Worm (Caenorhabditis elegans) whole organism, L4/young adult: ENCODE results near the gene abcf-1.

ENCODE experiments used
- W03F9.2 ChIP-seq: fragments of 150-350 bp; optimal IDR thresholded peaks from 2 replicates; lab custom pipeline; 2014; ENCODE audit warnings: missing biosample characterization, missing genetic modification characterization
- dao-5 ChIP-seq: sonication (generic microtip); optimal IDR thresholded peaks from 2 replicates; lab custom pipeline; 2016; ENCODE audit warnings: missing genotype, missing genetic modification characterization, moderate library complexity, missing compliant biosample characterization
- him-1 ChIP-seq: sonication (generic microtip); optimal IDR thresholded peaks from 2 replicates; lab custom pipeline; 2016; ENCODE audit warnings: missing genotype, missing genetic modification reagents, missing genetic modification characterization, missing compliant biosample characterization

- TF ChIP-seq dao-5 (tag; lab: Kevin White, UChicago) = no peak
- TF ChIP-seq him-1 = no peak
- TF ChIP-seq W03F9.2 (tag; lab: Kevin White, UChicago) = no peak
Measured at ce11 chrV:12773852-12774251, 10.7 kb upstream of the abcf-1 start.
